Worm (Caenorhabditis elegans) whole organism, mixed stage, embryonic: ENCODE measurements around the gene T25B6.5.
A peak's percentile ranks its signal among the peaks of the same experiment; 100 is the strongest.

Experiments used
- blmp-1 ChIP-seq: fragments of 150-350 bp; optimal IDR thresholded peaks from 2 replicates; lab custom pipeline; 2014; ENCODE audit warnings: missing biosample characterization, missing genetic modification characterization
- ceh-39 ChIP-seq: fragments of 150-350 bp; optimal IDR thresholded peaks from 2 replicates; lab custom pipeline; 2014; ENCODE audit warnings: missing biosample characterization, missing genetic modification characterization
- ceh-43 ChIP-seq: fragments of 200-800 bp; sonication (Bioruptor generic); optimal IDR thresholded peaks from 2 replicates; lab custom pipeline; 2018; ENCODE audit warnings: mild to moderate bottlenecking, missing genetic modification characterization, moderate library complexity, missing compliant biosample characterization
- ceh-83 ChIP-seq: fragments of 200-800 bp; sonication (Bioruptor generic); optimal IDR thresholded peaks from 2 replicates; lab custom pipeline; 2018; ENCODE audit warnings: mild to moderate bottlenecking, missing genetic modification characterization, missing compliant biosample characterization
- ces-1 ChIP-seq: fragments of 150-350 bp; optimal IDR thresholded peaks from 2 replicates; lab custom pipeline; 2014; ENCODE audit warnings: missing biosample characterization, missing genetic modification reagents, missing genetic modification characterization
- cnd-1 ChIP-seq: fragments of 200-800 bp; sonication (Bioruptor generic); optimal IDR thresholded peaks from 2 replicates; lab custom pipeline; 2018; ENCODE audit warnings: mild to moderate bottlenecking, missing genetic modification characterization, missing compliant biosample characterization
- drap-1 ChIP-seq: fragments of 200-800 bp; sonication (Bioruptor generic); optimal IDR thresholded peaks from 3 replicates; lab custom pipeline; 2018; ENCODE audit warnings: mild to moderate bottlenecking, missing genetic modification characterization, missing compliant biosample characterization
- elt-1 ChIP-seq: sonication (generic microtip); optimal IDR thresholded peaks from 2 replicates; lab custom pipeline; 2017; ENCODE audit warnings: missing genetic modification characterization, mild to moderate bottlenecking, missing compliant biosample characterization, antibody characterized with exemption, moderate library complexity, borderline replicate concordance; ENCODE audit not compliant: insufficient read depth
- elt-3 ChIP-seq: fragments of 150-350 bp; optimal IDR thresholded peaks from 2 replicates; lab custom pipeline; 2014; ENCODE audit warnings: missing biosample characterization, missing genetic modification characterization
- flh-1 ChIP-seq: fragments of 200-800 bp; sonication (Bioruptor generic); optimal IDR thresholded peaks from 2 replicates; lab custom pipeline; 2018; ENCODE audit warnings: mild to moderate bottlenecking, missing genetic modification characterization, moderate library complexity, missing compliant biosample characterization
- ham-2 ChIP-seq: fragments of 200-800 bp; sonication (Bioruptor generic); optimal IDR thresholded peaks from 2 replicates; lab custom pipeline; 2018; ENCODE audit warnings: mild to moderate bottlenecking, missing genetic modification characterization, missing compliant biosample characterization
- hlh-1 ChIP-seq: fragments of 150-350 bp; optimal IDR thresholded peaks from 2 replicates; lab custom pipeline; 2014; ENCODE audit warnings: missing biosample characterization, missing genetic modification reagents, missing genetic modification characterization
- lin-13 ChIP-seq: fragments of 150-350 bp; optimal IDR thresholded peaks from 2 replicates; lab custom pipeline; 2014; ENCODE audit warnings: missing biosample characterization, missing genetic modification characterization
- lin-32 ChIP-seq: fragments of 200-800 bp; sonication (Bioruptor generic); optimal IDR thresholded peaks from 2 replicates; lab custom pipeline; 2018; ENCODE audit warnings: mild to moderate bottlenecking, missing genetic modification characterization, missing compliant biosample characterization
- lsy-2 ChIP-seq: fragments of 150-350 bp; optimal IDR thresholded peaks from 2 replicates; lab custom pipeline; 2014; ENCODE audit warnings: missing biosample characterization, missing genetic modification characterization
- mab-5 ChIP-seq: fragments of 150-350 bp; optimal IDR thresholded peaks from 2 replicates; lab custom pipeline; 2014; ENCODE audit warnings: missing biosample characterization, missing genetic modification characterization
- mep-1 ChIP-seq: fragments of 150-350 bp; optimal IDR thresholded peaks from 2 replicates; lab custom pipeline; 2017; ENCODE audit warnings: missing biosample characterization, missing genetic modification reagents, missing genetic modification characterization, inconsistent platforms
- mls-2 ChIP-seq: sonication (generic microtip); optimal IDR thresholded peaks from 2 replicates; lab custom pipeline; 2016; ENCODE audit warnings: mild to moderate bottlenecking, missing genetic modification characterization, moderate library complexity, missing compliant biosample characterization
- nhr-12 ChIP-seq: fragments of 150-350 bp; optimal IDR thresholded peaks from 2 replicates; lab custom pipeline; 2014; ENCODE audit warnings: missing biosample characterization, missing genetic modification characterization
- nhr-2 ChIP-seq: fragments of 150-350 bp; optimal IDR thresholded peaks from 2 replicates; lab custom pipeline; 2014; ENCODE audit warnings: missing biosample characterization, missing genetic modification characterization
- nhr-237 ChIP-seq: fragments of 150-350 bp; optimal IDR thresholded peaks from 2 replicates; lab custom pipeline; 2014; ENCODE audit warnings: missing biosample characterization, missing genetic modification characterization
- nhr-28 ChIP-seq: fragments of 150-350 bp; optimal IDR thresholded peaks from 2 replicates; lab custom pipeline; 2014; ENCODE audit warnings: missing biosample characterization, missing genetic modification characterization
- nhr-76 ChIP-seq: sonication (generic microtip); optimal IDR thresholded peaks from 2 replicates; lab custom pipeline; 2017; ENCODE audit warnings: missing biosample characterization, missing genetic modification characterization
- pha-4 ChIP-seq: fragments of 150-350 bp; optimal IDR thresholded peaks from 2 replicates; lab custom pipeline; 2018; ENCODE audit warnings: missing biosample characterization, missing genetic modification reagents, missing genetic modification characterization
- snpc-4 ChIP-seq: fragments of 150-350 bp; optimal IDR thresholded peaks from 2 replicates; lab custom pipeline; 2014; ENCODE audit warnings: missing biosample characterization, missing genetic modification characterization
- tbx-8 ChIP-seq: fragments of 200-800 bp; sonication (Bioruptor generic); optimal IDR thresholded peaks from 2 replicates; lab custom pipeline; 2018; ENCODE audit warnings: mild to moderate bottlenecking, missing genetic modification characterization, moderate library complexity, missing compliant biosample characterization
- unc-120 ChIP-seq: sonication (generic microtip); optimal IDR thresholded peaks from 2 replicates; lab custom pipeline; 2017; ENCODE audit warnings: missing genetic modification characterization, missing compliant biosample characterization; ENCODE audit not compliant: poor library complexity, severe bottlenecking
- unc-39 ChIP-seq: fragments of 150-350 bp; optimal IDR thresholded peaks from 2 replicates; lab custom pipeline; 2014; ENCODE audit warnings: missing biosample characterization, missing genetic modification characterization
- unc-62 ChIP-seq: fragments of 150-350 bp; optimal IDR thresholded peaks from 2 replicates; lab custom pipeline; 2014; ENCODE audit warnings: missing biosample characterization, missing genetic modification reagents, missing genetic modification characterization
- zip-8 ChIP-seq: fragments of 150-350 bp; optimal IDR thresholded peaks from 2 replicates; lab custom pipeline; 2014; ENCODE audit warnings: missing biosample characterization, missing genetic modification characterization
- ztf-11 ChIP-seq: fragments of 150-350 bp; optimal IDR thresholded peaks from 2 replicates; lab custom pipeline; 2014; ENCODE audit warnings: missing biosample characterization, missing genetic modification characterization

Gene T25B6.5

ce11 chrX:9021645-9022044 is at the start of gene T25B6.5:
TSS of gene T25B6.5 (minus strand) at chrX:9021745.
- TF ChIP-seq flh-1 (GFP tag; lab: Kevin White, UChicago) (no peak), pha-4 (no peak), lin-32 (GFP tag; lab: Kevin White, UChicago) (no peak), blmp-1 (no peak), ces-1 (GFP tag; lab: Kevin White, UChicago) (no peak), unc-120 (no peak), ztf-11 (no peak), nhr-12 (tag; lab: Kevin White, UChicago) (no peak), cnd-1 (tag; lab: Kevin White, UChicago) (no peak), nhr-28 (tag; lab: Kevin White, UChicago) (no peak)
- TF ChIP-seq, all 35 proteins: peak for 0

- TF ChIP-seq ztf-11 = no peak
- no peak for TF ChIP-seq nhr-28 (tag; lab: Kevin White, UChicago)
- peak; percentile 17 for TF ChIP-seq unc-62 (GFP tag; lab: Kevin White, UChicago)
- peak; percentile 83 for TF ChIP-seq hlh-1 (tag; lab: Kevin White, UChicago)
- no peak for TF ChIP-seq mls-2 (tag; lab: Kevin White, UChicago)
- no peak for TF ChIP-seq ceh-39 (tag; lab: Kevin White, UChicago)
- TF ChIP-seq ceh-83 (GFP tag; lab: Kevin White, UChicago) = no peak
- no peak for TF ChIP-seq nhr-2
- TF ChIP-seq flh-1 (GFP tag; lab: Kevin White, UChicago) = no peak
- no peak for TF ChIP-seq nhr-12 (tag; lab: Kevin White, UChicago)
- TF ChIP-seq lsy-2 (tag; lab: Kevin White, UChicago) = no peak
Observed at ce11 chrX:9069070-9069469, 47.5 kb upstream of the T25B6.5 start.

- TF ChIP-seq ces-1 (GFP tag; lab: Kevin White, UChicago) = peak; percentile 71
- TF ChIP-seq nhr-28 (tag; lab: Kevin White, UChicago) = no peak
- peak; percentile 31 for TF ChIP-seq unc-62 (GFP tag; lab: Kevin White, UChicago)
- TF ChIP-seq mep-1 = peak; percentile 41
- TF ChIP-seq hlh-1 (tag; lab: Kevin White, UChicago) = peak; percentile 54
- no peak for TF ChIP-seq unc-39
- TF ChIP-seq unc-120 = peak; percentile 40
- TF ChIP-seq nhr-76 (tag; lab: Kevin White, UChicago) = no peak
- peak; percentile 21 for TF ChIP-seq ham-2 (GFP tag; lab: Kevin White, UChicago)
- no peak for TF ChIP-seq lsy-2 (tag; lab: Kevin White, UChicago)
- peak; percentile 8 for TF ChIP-seq ztf-11
- TF ChIP-seq pha-4 = peak; percentile 2
- no peak for TF ChIP-seq lin-13 (tag; lab: Kevin White, UChicago)
- no peak for TF ChIP-seq snpc-4
- TF ChIP-seq nhr-237 (tag; lab: Kevin White, UChicago) = peak; percentile 46
- TF ChIP-seq blmp-1 = peak; percentile 37
- no peak for TF ChIP-seq ceh-43 (GFP tag; lab: Kevin White, UChicago)
- TF ChIP-seq, all 35 proteins: peak for 10
Observed at ce11 chrX:9068075-9068474, 46.5 kb upstream of the T25B6.5 start.

- TF ChIP-seq lin-32 (GFP tag; lab: Kevin White, UChicago) = peak; percentile 37
- no peak for TF ChIP-seq tbx-8 (GFP tag; lab: Kevin White, UChicago)
- TF ChIP-seq nhr-2 = peak; percentile 28
Observed at ce11 chrX:9067230-9067822, 45.8 kb upstream of the T25B6.5 start.

- TF ChIP-seq mab-5 (tag; lab: Kevin White, UChicago) = no peak
- TF ChIP-seq snpc-4 = no peak
- no peak for TF ChIP-seq unc-39
- TF ChIP-seq lin-32 (GFP tag; lab: Kevin White, UChicago) = no peak
- TF ChIP-seq ceh-83 (GFP tag; lab: Kevin White, UChicago) = no peak
- TF ChIP-seq elt-3 (tag; lab: Kevin White, UChicago) = no peak
- no peak for TF ChIP-seq ceh-39 (tag; lab: Kevin White, UChicago)
- TF ChIP-seq hlh-1 (tag; lab: Kevin White, UChicago) = no peak
- TF ChIP-seq nhr-237 (tag; lab: Kevin White, UChicago) = no peak
- no peak for TF ChIP-seq unc-62 (GFP tag; lab: Kevin White, UChicago)
Observed at ce11 chrX:9063439-9063838, 41.9 kb upstream of the T25B6.5 start.

- no peak for TF ChIP-seq mep-1
- TF ChIP-seq lin-13 (tag; lab: Kevin White, UChicago) = no peak
- TF ChIP-seq nhr-28 (tag; lab: Kevin White, UChicago) = no peak
- TF ChIP-seq lin-32 (GFP tag; lab: Kevin White, UChicago) = no peak
- TF ChIP-seq unc-120 = no peak
- no peak for TF ChIP-seq zip-8 (tag; lab: Kevin White, UChicago)
- TF ChIP-seq drap-1 = no peak
- TF ChIP-seq cnd-1 (tag; lab: Kevin White, UChicago) = no peak
- no peak for TF ChIP-seq flh-1 (GFP tag; lab: Kevin White, UChicago)
- TF ChIP-seq unc-62 (GFP tag; lab: Kevin White, UChicago) = no peak
- no peak for TF ChIP-seq mab-5 (tag; lab: Kevin White, UChicago)
- TF ChIP-seq ceh-43 (GFP tag; lab: Kevin White, UChicago) = no peak
- TF ChIP-seq nhr-2 = no peak
- TF ChIP-seq elt-1 (tag; lab: Kevin White, UChicago) = no peak
- no peak for TF ChIP-seq ceh-39 (tag; lab: Kevin White, UChicago)
- no peak for TF ChIP-seq hlh-1 (tag; lab: Kevin White, UChicago)
- TF ChIP-seq tbx-8 (GFP tag; lab: Kevin White, UChicago) = no peak
- TF ChIP-seq elt-3 (tag; lab: Kevin White, UChicago) = no peak
- TF ChIP-seq mls-2 (tag; lab: Kevin White, UChicago) = no peak
Observed at ce11 chrX:9062523-9062922, 41.0 kb upstream of the T25B6.5 start, which contains the start of gene F47E1.4. TSS of gene F47E1.4 (plus strand) at chrX:9062823.
